Worm (Caenorhabditis elegans) whole organism, dauer: ENCODE results near the gene C03B1.2.

ENCODE experiments used
- unc-62 ChIP-seq: sonication (generic microtip); optimal IDR thresholded peaks from 2 replicates; lab custom pipeline; 2017; ENCODE audit warnings: missing biosample characterization, missing genetic modification reagents, missing genetic modification characterization

The C03B1.2 gene

DNA sequence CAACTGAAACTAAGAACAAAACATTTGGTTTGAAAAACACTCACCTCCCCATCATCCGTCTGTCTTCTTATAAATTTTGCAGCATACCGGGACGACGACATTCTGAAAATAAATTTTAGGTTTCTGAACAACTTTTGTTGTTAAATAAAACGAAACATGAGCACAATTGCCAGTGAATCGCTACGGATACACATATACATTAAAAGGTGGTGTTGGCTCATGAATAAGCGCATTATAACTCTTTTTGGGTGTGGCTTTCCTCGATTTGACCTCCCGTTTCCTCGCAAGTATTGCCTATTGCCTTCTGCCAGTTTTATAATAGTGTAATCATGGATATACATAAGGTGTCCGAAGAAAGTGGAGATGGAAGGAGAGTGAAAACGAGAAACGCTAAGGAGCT is 21.7 kb downstream of the C03B1.2 start, which contains the start of gene igcm-2:
Gene igcm-2, minus strand, starts transcription at position 101 of the 400 bp plus-strand sequence.
- TF ChIP-seq unc-62, result no peak

DNA sequence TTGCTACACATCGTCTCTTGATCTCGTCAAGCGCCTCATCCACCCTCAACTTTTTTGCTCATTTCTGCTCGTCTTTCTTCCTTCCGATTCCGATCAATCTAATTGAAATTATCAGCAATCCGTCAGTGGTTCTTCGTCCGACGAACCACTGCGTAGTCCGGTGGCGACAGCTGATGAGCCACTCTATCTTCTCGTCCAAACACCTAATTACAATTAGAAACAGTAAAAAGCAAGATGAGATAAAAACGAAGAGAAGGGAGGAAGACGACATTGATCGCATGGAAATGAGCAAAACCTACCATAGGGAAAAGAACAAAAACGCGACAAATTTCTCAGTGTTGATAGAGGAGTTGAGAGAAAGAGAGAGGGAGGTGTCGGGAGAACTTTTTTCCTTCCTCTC is 29.6 kb downstream of the C03B1.2 start:
- TF ChIP-seq unc-62, result no peak

DNA sequence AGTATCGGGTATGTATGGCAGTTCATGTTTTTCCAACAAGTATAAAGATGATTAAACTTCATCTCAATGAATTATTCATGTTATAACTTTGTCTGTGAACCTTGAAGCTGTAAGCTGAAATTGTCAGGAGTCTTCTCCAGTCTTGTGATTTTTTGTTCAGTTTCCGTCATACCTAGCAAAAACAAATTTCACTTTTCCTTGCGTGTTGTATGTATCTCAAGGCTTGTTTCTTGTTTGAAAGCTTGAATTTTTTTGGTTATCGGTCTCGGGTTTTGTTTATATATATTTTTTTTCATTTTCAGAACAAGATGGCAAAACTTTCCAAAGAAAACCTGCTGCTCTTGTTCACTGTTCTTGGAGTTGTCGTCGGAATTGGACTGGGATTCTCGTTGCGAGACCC is 33.3 kb downstream of the C03B1.2 start, which contains the start of gene glt-4:
Gene glt-4, plus strand, starts transcription at position 301 of the 400 bp plus-strand sequence.
- TF ChIP-seq unc-62, result no peak

DNA sequence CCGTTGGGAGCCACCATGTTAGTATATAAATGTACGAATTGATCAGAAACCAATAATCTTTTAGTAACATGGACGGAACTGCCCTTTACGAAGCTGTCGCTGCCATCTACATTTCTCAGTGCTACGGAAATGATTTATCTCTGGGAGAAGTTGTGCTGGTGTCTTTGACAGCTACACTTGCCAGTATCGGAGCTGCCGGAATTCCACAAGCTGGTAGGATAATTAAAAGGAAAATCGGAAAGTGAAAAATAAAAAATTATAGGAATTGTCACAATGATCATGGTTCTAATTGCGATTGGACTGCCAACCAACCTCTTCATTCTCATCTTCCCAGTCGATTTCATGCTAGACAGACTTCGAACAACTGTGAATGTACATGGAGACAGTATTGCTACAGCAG is 36.1 kb downstream of the C03B1.2 start:
- TF ChIP-seq unc-62, result no peak

DNA sequence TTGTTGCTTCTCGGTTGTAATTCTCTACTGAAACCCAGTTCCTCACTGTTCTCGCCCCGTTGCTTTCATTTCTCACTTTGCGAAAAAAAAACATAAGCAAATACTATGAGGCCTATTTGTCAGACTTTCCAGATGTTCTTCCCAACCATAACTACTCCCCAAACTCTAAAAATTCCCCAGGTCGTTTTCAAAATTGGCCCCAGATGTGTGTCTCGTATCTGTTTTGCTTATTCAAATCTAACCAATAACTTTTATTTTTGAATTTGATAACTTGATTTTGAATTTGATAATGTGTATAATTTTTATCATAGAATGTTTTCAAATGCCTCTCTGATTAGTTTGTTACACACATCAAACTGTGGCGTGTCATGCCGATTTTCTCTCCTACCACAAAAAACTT is 38.0 kb downstream of the C03B1.2 start:
- TF ChIP-seq unc-62, result no peak

DNA sequence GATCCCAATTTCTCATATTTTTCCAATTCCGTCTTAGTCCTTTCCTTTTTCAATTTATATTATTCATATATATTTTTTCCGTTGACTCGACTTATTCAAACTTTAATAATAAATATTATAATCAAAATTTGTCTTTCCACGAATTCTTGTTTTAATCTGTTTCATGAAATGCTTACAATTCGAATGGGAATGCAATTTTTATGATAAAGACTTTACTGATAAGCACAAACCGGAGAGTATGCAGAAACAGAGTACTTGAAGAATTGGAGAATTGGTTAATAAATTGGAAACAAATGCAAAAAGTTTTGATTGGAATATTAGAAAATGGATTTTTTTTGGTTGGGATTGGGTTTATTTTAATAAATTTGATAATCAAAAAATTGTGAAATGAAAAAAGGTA is 38.5 kb downstream of the C03B1.2 start:
- TF ChIP-seq unc-62, result no peak

DNA sequence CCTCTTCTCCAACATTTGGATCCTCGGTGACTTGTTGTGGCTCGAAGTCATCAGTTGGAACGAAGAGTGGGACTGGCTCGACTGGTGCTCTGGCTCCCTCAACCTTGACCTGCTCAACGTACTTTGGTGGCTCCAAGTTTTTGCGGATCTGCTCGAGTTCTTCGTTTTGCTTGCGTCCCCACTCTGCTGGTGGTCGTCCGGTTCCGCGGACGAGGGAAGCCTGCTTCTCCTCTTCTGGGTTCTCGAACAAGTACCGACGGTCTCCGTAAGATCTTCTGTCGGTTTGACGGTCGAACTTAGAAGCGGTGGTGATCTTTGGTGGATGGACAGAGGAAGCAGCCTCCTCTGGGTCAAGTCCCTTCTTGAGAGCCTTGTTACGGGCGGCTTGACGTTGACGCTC is 38.9 kb downstream of the C03B1.2 start:
- no peak for TF ChIP-seq unc-62

DNA sequence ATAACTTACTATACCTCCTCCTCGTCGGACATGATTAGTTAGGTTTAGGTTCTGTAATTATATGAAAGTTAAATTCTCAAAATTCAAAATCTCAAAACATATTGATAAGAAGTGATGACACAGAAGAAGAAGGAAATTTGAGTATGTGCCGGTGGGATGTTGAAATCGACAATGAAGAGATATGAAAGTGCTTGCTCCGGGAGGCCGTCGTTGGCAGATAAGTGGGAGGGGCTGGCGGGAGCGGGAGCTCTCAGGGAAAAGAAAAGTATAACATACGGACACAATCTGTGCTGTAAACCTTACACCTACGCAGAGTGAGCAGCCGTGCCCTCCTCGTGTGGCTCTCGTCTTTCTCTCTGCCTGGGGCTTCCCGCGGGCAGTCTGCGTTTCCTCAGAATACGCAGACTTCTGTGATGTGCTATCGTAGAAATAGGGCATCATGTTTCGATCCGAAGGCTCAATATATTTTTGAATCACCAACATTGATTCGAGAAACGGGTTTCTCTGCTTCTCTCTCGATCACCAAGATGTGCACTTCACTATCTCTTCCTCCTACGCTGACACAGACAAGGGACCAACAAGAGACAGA is 40.5 kb downstream of the C03B1.2 start, which contains the start of gene mup-2:
Gene mup-2, minus strand, starts transcription at position 51 of the 589 bp plus-strand sequence.
- no peak for TF ChIP-seq unc-62

DNA sequence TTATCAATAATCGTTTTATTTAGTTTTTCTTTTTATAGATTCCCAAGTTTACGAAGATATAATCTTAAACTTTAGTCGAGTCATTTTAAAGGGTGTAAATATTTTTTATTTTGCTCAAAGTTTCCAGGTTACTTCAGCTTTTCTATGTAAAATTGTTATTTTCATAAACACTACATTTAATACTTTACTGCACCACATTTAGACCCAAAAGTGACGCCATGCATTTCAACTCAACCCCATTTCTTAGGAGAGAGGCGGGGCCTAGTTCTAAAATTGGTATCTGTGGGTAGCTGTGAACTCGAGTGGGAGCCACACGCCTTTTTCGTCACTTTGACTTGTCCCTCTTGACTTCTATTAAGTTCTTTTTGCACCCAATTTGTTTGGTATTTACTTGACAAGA is 42.8 kb downstream of the C03B1.2 start, which contains the start of gene T22E5.1:
Gene T22E5.1, plus strand, starts transcription at position 301 of the 400 bp plus-strand sequence.
- TF ChIP-seq unc-62, result no peak

DNA sequence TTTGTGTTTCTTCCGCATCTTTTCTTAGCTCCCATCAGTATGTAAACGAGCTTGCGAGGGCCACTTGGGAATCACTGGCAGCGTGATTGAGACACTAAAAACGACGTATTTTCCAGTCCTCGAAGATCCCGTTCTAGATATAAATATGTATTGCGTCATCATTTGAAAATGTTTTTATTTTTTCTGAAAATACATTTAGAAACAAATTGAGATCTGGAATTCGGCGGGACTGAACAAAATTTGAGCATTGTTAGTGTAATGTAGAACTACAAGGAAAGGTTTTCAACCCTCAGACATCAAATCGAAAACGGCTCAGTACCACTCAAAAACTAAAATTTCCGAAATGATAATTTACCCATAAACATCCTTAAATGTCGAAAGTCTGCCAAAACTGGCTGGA is 43.8 kb downstream of the C03B1.2 start:
- TF ChIP-seq unc-62, result no peak

DNA sequence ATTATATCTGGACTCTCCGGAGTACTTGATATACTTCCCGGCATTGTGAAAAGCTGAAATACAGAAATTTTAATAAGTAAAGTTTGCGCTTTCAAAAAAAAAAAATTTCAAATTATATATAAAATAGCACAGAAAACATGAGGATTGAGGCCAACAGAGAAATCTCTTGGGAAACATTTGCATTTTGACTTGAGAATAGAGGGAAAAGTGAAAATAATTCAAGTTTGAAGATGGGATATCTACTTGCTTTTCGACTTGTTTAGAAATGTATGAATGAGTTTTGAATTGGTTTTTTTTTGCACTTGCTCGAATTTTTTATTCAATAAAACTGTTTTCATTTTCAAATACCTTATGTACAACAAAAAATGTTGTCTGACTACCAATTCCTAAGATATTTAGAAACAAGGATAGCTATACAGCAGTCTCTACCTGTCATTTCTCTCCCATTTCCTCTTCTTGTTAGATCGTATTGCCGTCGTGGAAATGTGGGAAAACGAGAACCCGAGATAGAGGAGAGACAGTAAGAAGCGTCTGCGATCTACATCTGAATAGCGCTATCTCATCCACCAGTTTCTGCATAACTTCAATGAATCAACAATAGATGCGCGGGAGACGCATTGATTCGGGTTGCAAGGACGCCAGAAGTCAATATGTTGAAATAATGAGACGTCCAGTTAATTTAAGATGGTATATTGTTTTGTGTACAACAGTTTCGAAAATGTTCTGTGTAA is 46.7 kb downstream of the C03B1.2 start, which contains the start of gene T22E5.6:
Gene T22E5.6, minus strand, starts transcription at position 51 of the 731 bp plus-strand sequence.
- TF ChIP-seq unc-62, result no peak

DNA sequence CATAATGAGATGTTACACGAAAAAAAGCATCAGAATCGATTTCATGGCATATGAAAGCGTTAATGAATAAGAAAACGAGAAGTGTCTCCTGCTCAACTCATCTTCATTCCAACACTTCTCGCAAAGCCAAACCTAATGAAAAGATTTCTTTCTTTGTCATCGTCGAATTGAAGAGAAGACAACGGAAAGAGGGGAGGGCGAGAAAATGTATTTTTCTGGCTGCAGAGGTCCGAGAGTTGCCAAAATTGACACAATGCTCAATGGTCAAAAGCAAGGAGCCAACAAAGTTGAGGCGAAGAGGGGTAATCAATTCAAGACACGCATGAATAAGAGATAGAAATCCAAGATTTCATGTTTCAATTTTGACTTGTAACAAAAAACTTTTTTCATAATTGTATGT is 49.3 kb downstream of the C03B1.2 start:
- TF ChIP-seq unc-62, result no peak

DNA sequence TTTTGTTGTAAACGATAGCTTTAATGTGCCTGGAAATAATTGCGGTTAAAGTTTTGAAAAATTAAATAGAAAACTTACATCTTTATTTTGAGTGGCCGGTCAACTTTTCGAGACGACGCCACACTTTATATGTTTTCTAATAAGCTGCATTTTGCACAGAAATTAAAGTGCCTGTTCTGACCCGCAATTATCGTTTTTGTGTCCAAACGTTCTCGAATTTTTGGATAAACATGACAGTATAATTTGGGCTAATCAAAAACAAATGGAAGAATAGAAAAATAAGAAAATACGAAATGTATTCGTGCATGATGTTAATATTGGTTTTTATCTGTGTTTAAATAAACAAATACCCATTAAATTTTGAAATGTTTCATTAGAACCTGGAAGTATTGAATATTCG is 50.9 kb downstream of the C03B1.2 start, which contains the start of gene K10C2.12:
Gene K10C2.12, minus strand, starts transcription at position 101 of the 400 bp plus-strand sequence.
- TF ChIP-seq unc-62, result no peak
